Fruit fly (Drosophila melanogaster) whole organism, embryonic: ENCODE measurements around the gene Ced-12.

Source experiments
- CG17912 ChIP-seq: fragments of 200-800 bp; sonication (Bioruptor generic); optimal IDR thresholded peaks from 2 replicates; lab custom pipeline; 2018; ENCODE audit warnings: missing biosample characterization, mild to moderate bottlenecking, missing genetic modification characterization
- CG2202 ChIP-seq: fragments of 200-800 bp; sonication (Bioruptor generic); optimal IDR thresholded peaks from 2 replicates; lab custom pipeline; 2018; ENCODE audit warnings: missing biosample characterization, mild to moderate bottlenecking, missing genetic modification characterization

dm6 chr2L:12097698-12098097, at the start of gene Ced-12:
- TF ChIP-seq CG17912 (GFP tag; lab: Kevin White, UChicago): no peak
- TF ChIP-seq CG2202: no peak
